Worm (Caenorhabditis elegans) whole organism, early embryonic: Measurements from ENCODE around the gene Y42G9A.1.

Experiments
- B0310.2 ChIP-seq: sonication (generic microtip); optimal IDR thresholded peaks from 2 replicates; lab custom pipeline; 2016; ENCODE audit warnings: mild to moderate bottlenecking, missing genetic modification characterization, missing compliant biosample characterization
- F13C5.2 ChIP-seq: sonication (generic microtip); optimal IDR thresholded peaks from 2 replicates; lab custom pipeline; 2017; ENCODE audit warnings: mild to moderate bottlenecking, missing genetic modification characterization, inconsistent platforms, missing compliant biosample characterization
- aly-1 ChIP-seq: sonication (generic microtip); optimal IDR thresholded peaks from 2 replicates; lab custom pipeline; 2016; ENCODE audit warnings: missing genetic modification characterization, missing compliant biosample characterization
- ama-1 ChIP-seq: fragments of 150-350 bp; optimal IDR thresholded peaks from 2 replicates; lab custom pipeline; 2014
- ceh-13 ChIP-seq: fragments of 200-800 bp; sonication (Bioruptor generic); optimal IDR thresholded peaks from 2 replicates; lab custom pipeline; 2018; ENCODE audit warnings: mild to moderate bottlenecking, missing genetic modification characterization, missing compliant biosample characterization
- ceh-36 ChIP-seq: sonication (generic microtip); optimal IDR thresholded peaks from 2 replicates; lab custom pipeline; 2016; ENCODE audit warnings: missing genetic modification characterization, inconsistent platforms, missing compliant biosample characterization
- ets-7 ChIP-seq: sonication (generic microtip); optimal IDR thresholded peaks from 2 replicates; lab custom pipeline; 2016; ENCODE audit warnings: missing genotype, missing genetic modification characterization, missing compliant biosample characterization
- flt-1 ChIP-seq: fragments of 200-800 bp; sonication (Bioruptor generic); IDR thresholded peaks from 2 replicates; pipeline ENCODE4 v1.3.6; 2022; ENCODE audit warnings: missing genetic modification characterization, missing compliant biosample characterization
- hmbx-1 ChIP-seq: sonication (generic microtip); optimal IDR thresholded peaks from 2 replicates; lab custom pipeline; 2016; ENCODE audit warnings: mild to moderate bottlenecking, missing genetic modification characterization, missing compliant biosample characterization
- hmg-4 ChIP-seq: fragments of 200-800 bp; sonication (Bioruptor generic); optimal IDR thresholded peaks from 2 replicates; lab custom pipeline; 2018; ENCODE audit warnings: mild to moderate bottlenecking, missing genetic modification characterization, missing compliant biosample characterization
- hnd-1 ChIP-seq: sonication (generic microtip); optimal IDR thresholded peaks from 2 replicates; lab custom pipeline; 2016; ENCODE audit warnings: missing genetic modification characterization, missing compliant biosample characterization
- pes-1 ChIP-seq: fragments of 200-800 bp; sonication (Bioruptor generic); IDR thresholded peaks from 2 replicates; pipeline ENCODE4 v1.3.6; 2022; ENCODE audit warnings: missing genetic modification reagents, missing genetic modification characterization, missing compliant biosample characterization
- scrt-1 ChIP-seq: fragments of 200-800 bp; sonication (Bioruptor generic); IDR thresholded peaks from 2 replicates; pipeline ENCODE4 v1.3.6; 2022; ENCODE audit warnings: missing genetic modification characterization, missing compliant biosample characterization
- sea-1 ChIP-seq: fragments of 200-800 bp; sonication (Bioruptor generic); conservative IDR thresholded peaks from 2 replicates; pipeline ENCODE4 v1.3.6; 2022; ENCODE audit warnings: missing genetic modification characterization, missing compliant biosample characterization
- tbx-11 ChIP-seq: fragments of 200-800 bp; sonication (Bioruptor generic); IDR thresholded peaks from 2 replicates; pipeline ENCODE4 v1.3.6; 2022; ENCODE audit warnings: missing genetic modification characterization, missing compliant biosample characterization
- tbx-37 ChIP-seq: fragments of 200-800 bp; sonication (Bioruptor generic); conservative IDR thresholded peaks from 2 replicates; pipeline ENCODE4 v1.3.6; 2022; ENCODE audit warnings: missing genetic modification reagents, missing genetic modification characterization, missing compliant biosample characterization
- tra-4 ChIP-seq: sonication (generic microtip); optimal IDR thresholded peaks from 2 replicates; lab custom pipeline; 2017; ENCODE audit warnings: missing genetic modification characterization, missing compliant biosample characterization

Y42G9A.1 gene

DNA sequence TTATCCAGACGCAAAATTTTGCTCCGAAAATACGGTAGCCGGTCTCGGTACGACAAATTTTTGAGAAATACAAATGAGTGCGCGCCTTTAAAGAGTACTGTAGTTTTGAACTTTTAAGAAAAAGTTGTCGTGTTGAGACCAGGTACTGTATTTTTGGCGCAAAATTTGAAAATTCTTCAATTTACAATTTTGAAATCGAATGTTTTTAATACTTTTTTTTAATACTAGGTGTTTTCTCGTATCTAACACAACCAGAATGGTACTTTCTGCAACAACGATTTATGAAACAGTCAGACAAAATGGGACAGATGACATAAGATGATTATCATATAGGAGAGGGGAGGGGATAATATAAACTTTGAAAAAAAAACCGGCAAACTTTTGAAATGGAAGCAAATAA is 46.0 kb downstream of the Y42G9A.1 start:
- TF ChIP-seq flt-1: no peak
- no peak for TF ChIP-seq F13C5.2 (tag; lab: Kevin White, UChicago)

DNA sequence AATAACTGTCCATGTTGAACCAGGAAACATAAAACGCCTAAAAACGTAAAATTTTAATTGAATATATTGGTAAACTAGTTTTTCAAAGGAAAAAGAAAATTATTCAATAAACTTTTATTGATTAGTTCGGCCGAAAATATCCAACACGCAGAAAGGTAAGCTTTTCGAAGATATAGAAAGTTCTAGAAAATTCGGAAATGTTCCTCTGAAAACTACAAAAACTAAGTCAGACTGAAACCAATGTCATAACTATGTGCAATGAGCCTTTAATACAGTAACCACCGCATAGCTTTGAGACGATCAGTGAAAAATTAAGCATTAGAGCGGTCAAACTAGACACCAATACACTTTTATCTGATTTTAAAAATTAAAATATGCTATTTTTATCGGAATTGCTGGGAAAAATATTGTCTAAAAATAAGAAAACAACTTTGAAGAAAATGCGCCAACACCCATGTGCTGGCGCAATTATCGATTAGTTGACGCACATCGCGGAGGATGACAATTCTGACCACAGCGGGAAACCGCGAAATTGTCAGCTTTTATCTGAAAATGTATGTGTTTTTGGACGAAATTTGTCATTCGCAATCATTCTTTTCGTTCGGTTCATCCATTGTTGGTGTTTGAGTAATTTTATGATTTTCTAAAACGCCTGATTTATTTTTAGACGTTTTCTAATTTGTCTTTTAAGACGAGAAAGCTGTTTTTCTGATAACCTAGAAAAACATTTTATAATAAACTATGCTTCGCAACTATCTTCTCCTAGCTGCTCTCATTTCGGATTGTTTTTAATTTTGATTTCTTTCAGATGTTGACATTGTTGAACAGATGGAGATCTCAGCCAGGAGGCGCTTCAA is 48.8 kb downstream of the Y42G9A.1 start, which contains the start of the genes C23G10.7 and rpn-2:
Gene C23G10.7, minus strand, starts transcription at position 37 of the 857 bp plus-strand sequence.
Gene rpn-2, plus strand, starts transcription at position 807 of the 857 bp plus-strand sequence.
- TF ChIP-seq F13C5.2 (tag; lab: Kevin White, UChicago) (peak; percentile 2), tbx-11 (GFP tag; lab: Robert Waterston, UW) (no peak), scrt-1 (GFP tag; lab: Robert Waterston, UW) (0 out of 2 replicates have a peak, but pooled peaks have one; percentile 17)

DNA sequence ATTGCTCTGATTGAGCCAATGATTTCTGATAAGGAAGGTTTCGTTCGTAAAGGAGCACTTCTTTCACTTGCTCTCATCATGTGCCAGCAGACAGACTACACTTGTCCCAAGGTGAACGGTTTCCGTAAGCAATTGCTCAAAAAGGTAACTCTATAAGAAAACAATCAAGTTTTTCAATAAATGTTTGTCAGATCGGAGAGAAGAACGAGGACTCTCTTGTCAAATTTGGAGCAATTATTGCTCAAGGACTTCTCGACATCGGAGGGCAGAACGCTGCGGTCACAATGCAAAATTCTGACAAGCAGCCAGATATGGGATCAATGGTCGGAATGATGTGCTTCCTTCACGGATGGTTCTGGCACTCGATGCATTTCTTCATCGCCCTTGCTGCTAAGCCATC is 51.6 kb downstream of the Y42G9A.1 start:
- TF ChIP-seq flt-1 (no peak), scrt-1 (GFP tag; lab: Robert Waterston, UW) (no peak), tra-4 (tag; lab: Kevin White, UChicago) (no peak), ceh-13 (no peak), B0310.2 (tag; lab: Kevin White, UChicago) (no peak), hmbx-1 (tag; lab: Kevin White, UChicago) (no peak), ceh-36 (tag; lab: Kevin White, UChicago) (no peak), hnd-1 (tag; lab: Kevin White, UChicago) (no peak), tbx-11 (GFP tag; lab: Robert Waterston, UW) (no peak), tbx-37 (GFP tag; lab: Robert Waterston, UW) (no peak), sea-1 (GFP tag; lab: Robert Waterston, UW) (no peak), aly-1 (tag; lab: Kevin White, UChicago) (no peak), F13C5.2 (tag; lab: Kevin White, UChicago) (no peak), ama-1 (no peak), hmg-4 (GFP tag; lab: Kevin White, UChicago) (no peak), ets-7 (tag; lab: Kevin White, UChicago) (no peak)

DNA sequence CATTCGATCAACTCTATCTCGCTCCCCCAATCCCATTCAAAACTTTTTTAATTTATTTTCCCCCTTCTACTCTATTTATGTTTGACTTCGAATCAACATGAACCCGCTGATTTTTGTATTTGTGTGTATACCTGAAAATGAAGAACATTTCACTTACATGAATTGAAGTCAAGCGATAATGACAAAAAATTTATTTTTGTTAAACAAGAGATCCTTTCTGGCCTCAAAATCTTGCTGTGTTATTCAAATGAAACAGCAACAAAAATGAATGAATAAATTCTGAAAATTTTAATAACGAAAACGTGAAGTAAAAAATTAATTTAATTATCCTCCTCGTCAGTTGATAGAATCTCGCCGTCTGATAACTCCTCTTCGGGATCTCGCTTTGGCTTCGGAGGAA is 52.7 kb downstream of the Y42G9A.1 start:
- TF ChIP-seq ets-7 (tag; lab: Kevin White, UChicago) (no peak), F13C5.2 (tag; lab: Kevin White, UChicago) (no peak), hmg-4 (GFP tag; lab: Kevin White, UChicago) (no peak), tbx-37 (GFP tag; lab: Robert Waterston, UW) (no peak), pes-1 (GFP tag; lab: Robert Waterston, UW) (no peak), hmbx-1 (tag; lab: Kevin White, UChicago) (no peak), aly-1 (tag; lab: Kevin White, UChicago) (no peak), tra-4 (tag; lab: Kevin White, UChicago) (no peak), ceh-13 (no peak), sea-1 (GFP tag; lab: Robert Waterston, UW) (no peak), scrt-1 (GFP tag; lab: Robert Waterston, UW) (no peak), hnd-1 (tag; lab: Kevin White, UChicago) (no peak), ama-1 (no peak)
